Worm (Caenorhabditis elegans) whole organism, young adult: ENCODE data around the gene cdc-37.
"Not testable (repeated sequence)": the region's sequence is repeated elsewhere in the genome, so short reads cannot be mapped to it uniquely, and the experiment has no call there.

ENCODE experiments used
- B0336.3 ChIP-seq: fragments of 200-800 bp; sonication (Bioruptor generic); IDR thresholded peaks from 2 replicates; pipeline ENCODE4 v1.3.6; 2022; ENCODE audit warnings: missing genetic modification characterization, missing compliant biosample characterization
- F10E7.11 ChIP-seq: sonication (generic microtip); optimal IDR thresholded peaks from 2 replicates; lab custom pipeline; 2017; ENCODE audit warnings: mild to moderate bottlenecking, missing genetic modification characterization, moderate library complexity, missing compliant biosample characterization
- F33H1.4 ChIP-seq: fragments of 200-800 bp; sonication (Bioruptor generic); IDR thresholded peaks from 2 replicates; pipeline ENCODE4 v1.3.6; 2022; ENCODE audit warnings: missing genetic modification reagents, missing genetic modification characterization, missing compliant biosample characterization
- F39B2.1 ChIP-seq: fragments of 200-800 bp; sonication (Bioruptor generic); IDR thresholded peaks from 2 replicates; pipeline ENCODE4 v1.3.6; 2022; ENCODE audit warnings: missing genetic modification reagents, missing genetic modification characterization, missing compliant biosample characterization
- F49E8.2 ChIP-seq: sonication (generic microtip); optimal IDR thresholded peaks from 3 replicates; lab custom pipeline; 2017; ENCODE audit warnings: missing genetic modification characterization, mild to moderate bottlenecking, missing compliant biosample characterization, antibody characterized with exemption, moderate library complexity; ENCODE audit not compliant: insufficient read depth
- F57A8.1 ChIP-seq: fragments of 200-800 bp; sonication (Bioruptor generic); optimal IDR thresholded peaks from 2 replicates; lab custom pipeline; 2018; ENCODE audit warnings: mild to moderate bottlenecking, missing genetic modification characterization, moderate library complexity, missing compliant biosample characterization
- K12H6.12 ChIP-seq: fragments of 200-800 bp; sonication (Bioruptor generic); optimal IDR thresholded peaks from 2 replicates; lab custom pipeline; 2018; ENCODE audit warnings: mild to moderate bottlenecking, missing genetic modification characterization, missing compliant biosample characterization
- Y67H2A.10 ChIP-seq: fragments of 200-800 bp; sonication (Bioruptor generic); conservative IDR thresholded peaks from 2 replicates; pipeline ENCODE4 v1.3.6; 2022; ENCODE audit warnings: missing genetic modification reagents, missing genetic modification characterization, missing compliant biosample characterization
- atf-7 ChIP-seq: sonication (generic microtip); optimal IDR thresholded peaks from 2 replicates; lab custom pipeline; 2017; ENCODE audit warnings: mild to moderate bottlenecking, missing genetic modification characterization, missing compliant biosample characterization
- bed-1 ChIP-seq: fragments of 200-800 bp; sonication (Bioruptor generic); IDR thresholded peaks from 2 replicates; pipeline ENCODE4 v1.3.6; 2022; ENCODE audit warnings: missing genetic modification reagents, missing genetic modification characterization, missing compliant biosample characterization
- cebp-2 ChIP-seq: fragments of 200-800 bp; sonication (Bioruptor generic); IDR thresholded peaks from 2 replicates; pipeline ENCODE4 v1.3.6; 2022; ENCODE audit warnings: missing genetic modification characterization, missing compliant biosample characterization
- ceh-100 ChIP-seq: fragments of 200-800 bp; sonication (Bioruptor generic); IDR thresholded peaks from 2 replicates; pipeline ENCODE4 v1.3.6; 2022; ENCODE audit warnings: missing genetic modification reagents, missing genetic modification characterization, missing compliant biosample characterization
- ceh-27 ChIP-seq: fragments of 200-800 bp; sonication (Bioruptor generic); optimal IDR thresholded peaks from 2 replicates; lab custom pipeline; 2018; ENCODE audit warnings: mild to moderate bottlenecking, missing genetic modification characterization, moderate library complexity, missing compliant biosample characterization
- ceh-40 ChIP-seq: fragments of 200-800 bp; sonication (Bioruptor generic); IDR thresholded peaks from 2 replicates; pipeline ENCODE4 v1.3.6; 2022; ENCODE audit warnings: missing genetic modification characterization, missing compliant biosample characterization
- die-1 ChIP-seq: sonication (generic microtip); optimal IDR thresholded peaks from 2 replicates; lab custom pipeline; 2016; ENCODE audit warnings: missing genotype, mild to moderate bottlenecking, missing genetic modification characterization, missing compliant biosample characterization
- dpl-1 ChIP-seq: fragments of 150-350 bp; optimal IDR thresholded peaks from 2 replicates; lab custom pipeline; 2014; ENCODE audit warnings: missing biosample characterization, missing genetic modification reagents, missing genetic modification characterization
- him-1 ChIP-seq: sonication (generic microtip); optimal IDR thresholded peaks from 2 replicates; lab custom pipeline; 2016; ENCODE audit warnings: missing genotype, missing genetic modification reagents, missing genetic modification characterization, missing compliant biosample characterization
- hlh-12 ChIP-seq: sonication (generic microtip); optimal IDR thresholded peaks from 2 replicates; lab custom pipeline; 2016; ENCODE audit warnings: missing genetic modification characterization, missing compliant biosample characterization
- hlh-26 ChIP-seq: fragments of 200-800 bp; sonication (Bioruptor generic); conservative IDR thresholded peaks from 2 replicates; pipeline ENCODE4 v1.3.6; 2022; ENCODE audit warnings: missing genetic modification reagents, missing genetic modification characterization, missing compliant biosample characterization
- hmg-1.2 ChIP-seq: fragments of 200-800 bp; sonication (Bioruptor generic); IDR thresholded peaks from 2 replicates; pipeline ENCODE4 v1.3.6; 2022; ENCODE audit warnings: missing genetic modification reagents, missing genetic modification characterization, missing compliant biosample characterization
- hmg-20 ChIP-seq: fragments of 200-800 bp; sonication (Bioruptor generic); IDR thresholded peaks from 2 replicates; pipeline ENCODE4 v1.3.6; 2022; ENCODE audit warnings: missing genetic modification reagents, missing genetic modification characterization, missing compliant biosample characterization
- hrde-1 ChIP-seq: sonication (generic microtip); optimal IDR thresholded peaks from 2 replicates; lab custom pipeline; 2016; ENCODE audit warnings: missing genetic modification characterization, mild to moderate bottlenecking, missing compliant biosample characterization, moderate library complexity, missing genotype, missing genetic modification reagents, borderline replicate concordance
- lag-1 ChIP-seq: fragments of 200-800 bp; sonication (Bioruptor generic); IDR thresholded peaks from 2 replicates; pipeline ENCODE4 v1.3.6; 2022; ENCODE audit warnings: missing genetic modification reagents, missing genetic modification characterization, missing compliant biosample characterization
- let-607 ChIP-seq, 2 experiments: fragments of 200-800 bp in 1 of 2; sonication (Bioruptor generic) in 1 of 2; sonication (generic microtip) in 1 of 2; optimal IDR thresholded peaks; 2 replicates each; lab custom pipeline; 2016 to 2018; ENCODE audit warnings: mild to moderate bottlenecking in 2 of 2, missing compliant biosample characterization in 2 of 2, missing genetic modification characterization in 2 of 2, moderate library complexity in 2 of 2, missing genotype in 1 of 2
- lin-26 ChIP-seq: fragments of 200-800 bp; sonication (Bioruptor generic); IDR thresholded peaks from 2 replicates; pipeline ENCODE4 v1.3.6; 2022; ENCODE audit warnings: missing genetic modification reagents, missing genetic modification characterization, missing compliant biosample characterization
- lsy-27 ChIP-seq: sonication (generic microtip); optimal IDR thresholded peaks from 2 replicates; lab custom pipeline; 2017; ENCODE audit warnings: missing genetic modification characterization, mild to moderate bottlenecking, missing compliant biosample characterization, antibody characterized with exemption, missing genotype, borderline replicate concordance; ENCODE audit not compliant: insufficient read depth
- nhr-80 ChIP-seq: sonication (generic microtip); optimal IDR thresholded peaks from 2 replicates; lab custom pipeline; 2016; ENCODE audit warnings: missing genetic modification characterization, missing compliant biosample characterization
- pbrm-1 ChIP-seq: fragments of 200-800 bp; sonication (Bioruptor generic); IDR thresholded peaks from 2 replicates; pipeline ENCODE4 v1.3.6; 2022; ENCODE audit warnings: missing genetic modification reagents, missing genetic modification characterization, missing compliant biosample characterization
- pha-4 ChIP-seq: fragments of 150-350 bp; sonication (generic microtip); optimal IDR thresholded peaks from 2 replicates; lab custom pipeline; 2014; ENCODE audit warnings: missing biosample characterization, missing genetic modification reagents, missing genetic modification characterization
- rcor-1 ChIP-seq: fragments of 200-800 bp; sonication (Bioruptor generic); IDR thresholded peaks from 2 replicates; pipeline ENCODE4 v1.3.6; 2022; ENCODE audit warnings: missing genetic modification reagents, missing genetic modification characterization, missing compliant biosample characterization
- rec-8 ChIP-seq, 2 experiments: sonication (generic microtip); optimal IDR thresholded peaks; 2 replicates each; lab custom pipeline; 2016; ENCODE audit warnings: mild to moderate bottlenecking in 2 of 2, missing genetic modification characterization in 2 of 2, missing genetic modification reagents in 2 of 2, missing genotype in 2 of 2, missing biosample characterization in 1 of 2, missing compliant biosample characterization in 1 of 2, moderate library complexity in 1 of 2
- rpc-1 ChIP-seq, 2 experiments: fragments of 150-350 bp in 1 of 2; sonication (generic microtip) in 1 of 2; optimal IDR thresholded peaks; 2 replicates each; lab custom pipeline; 2014 to 2018; ENCODE audit warnings: missing biosample characterization in 1 of 2, missing genetic modification characterization in 1 of 2, missing genetic modification reagents in 1 of 2, missing genotype in 1 of 2
- sea-2 ChIP-seq: fragments of 200-800 bp; sonication (Bioruptor generic); IDR thresholded peaks from 2 replicates; pipeline ENCODE4 v1.3.6; 2022; ENCODE audit warnings: missing genetic modification characterization, missing compliant biosample characterization
- snpc-3.4 ChIP-seq: sonication (generic microtip); optimal IDR thresholded peaks from 2 replicates; lab custom pipeline; 2017; ENCODE audit warnings: missing genetic modification characterization, mild to moderate bottlenecking, missing compliant biosample characterization, antibody characterized with exemption, moderate library complexity, missing genotype, missing genetic modification reagents
- snpc-4 ChIP-seq, 5 experiments: fragments of 150-350 bp in 1 of 5; sonication (generic microtip) in 4 of 5; optimal IDR thresholded peaks; 2 replicates each; lab custom pipeline; 2014 to 2018; ENCODE audit warnings: missing genetic modification characterization in 5 of 5, missing biosample characterization in 3 of 5, antibody characterized with exemption in 2 of 5, mild to moderate bottlenecking in 2 of 5, missing compliant biosample characterization in 2 of 5, missing genotype in 2 of 5, moderate library complexity in 2 of 5, missing genetic modification reagents in 1 of 5
- tbp1 ChIP-seq: fragments of 200-800 bp; sonication (Bioruptor generic); optimal IDR thresholded peaks from 2 replicates; lab custom pipeline; 2018; ENCODE audit warnings: mild to moderate bottlenecking, missing genetic modification characterization, missing compliant biosample characterization
- tbx-9 ChIP-seq: sonication (generic microtip); optimal IDR thresholded peaks from 2 replicates; lab custom pipeline; 2016; ENCODE audit warnings: borderline replicate concordance, missing genetic modification characterization, inconsistent platforms, missing compliant biosample characterization
- unc-130 ChIP-seq: sonication (generic microtip); optimal IDR thresholded peaks from 2 replicates; lab custom pipeline; 2016; ENCODE audit warnings: missing genetic modification reagents, missing genetic modification characterization, missing compliant biosample characterization
- unc-62 ChIP-seq: fragments of 150-350 bp; optimal IDR thresholded peaks from 2 replicates; lab custom pipeline; 2014; ENCODE audit warnings: missing biosample characterization, missing genetic modification reagents, missing genetic modification characterization
- zfh-2 ChIP-seq: fragments of 200-800 bp; sonication (Bioruptor generic); conservative IDR thresholded peaks from 2 replicates; pipeline ENCODE4 v1.3.6; 2022; ENCODE audit warnings: missing genetic modification reagents, missing genetic modification characterization, missing compliant biosample characterization
- ztf-6 ChIP-seq: fragments of 200-800 bp; sonication (Bioruptor generic); IDR thresholded peaks from 2 replicates; pipeline ENCODE4 v1.3.6; 2022; ENCODE audit warnings: missing genetic modification reagents, missing genetic modification characterization, missing compliant biosample characterization

The cdc-37 gene

DNA sequence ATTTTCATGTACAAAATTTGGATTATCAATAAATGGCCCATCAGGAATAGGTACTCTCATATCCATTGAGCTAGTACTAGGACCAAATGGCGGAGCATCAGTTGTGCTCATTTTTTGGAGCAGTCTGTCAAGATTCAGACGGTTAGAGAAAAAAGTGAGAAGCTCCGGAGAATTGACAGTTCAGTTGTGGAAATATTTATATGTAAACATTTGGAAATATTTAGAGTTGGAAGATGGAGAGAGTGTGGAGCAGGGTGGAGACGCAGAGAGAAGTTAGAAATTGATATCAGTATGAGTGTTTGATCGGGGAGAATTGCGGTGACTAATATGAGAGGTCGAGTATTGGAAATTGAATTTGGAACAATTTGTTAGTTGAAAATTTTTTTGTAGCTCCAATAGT is 40.7 kb upstream of the cdc-37 start:
- no peak for TF ChIP-seq K12H6.12 (tag; lab: Kevin White, UChicago)
- no peak for TF ChIP-seq bed-1 (GFP tag; lab: Robert Waterston, UW)
- TF ChIP-seq lin-26 (GFP tag; lab: Robert Waterston, UW), result no peak
- TF ChIP-seq nhr-80 (tag; lab: Kevin White, UChicago), result peak; percentile 71
- TF ChIP-seq hlh-12 (tag; lab: Kevin White, UChicago), result no peak
- no peak for TF ChIP-seq F33H1.4 (GFP tag; lab: Robert Waterston, UW)
- TF ChIP-seq F39B2.1 (GFP tag; lab: Robert Waterston, UW), result no peak
- no peak for TF ChIP-seq F10E7.11 (tag; lab: Kevin White, UChicago)
- TF ChIP-seq F49E8.2 (tag; lab: Kevin White, UChicago), result no peak
- TF ChIP-seq pha-4 (tag; lab: Kevin White, UChicago), result peak; percentile 68
- TF ChIP-seq hlh-26 (GFP tag; lab: Robert Waterston, UW), result no peak
- TF ChIP-seq die-1 (tag; lab: Kevin White, UChicago), result no peak
- no peak for TF ChIP-seq him-1
- peak; percentile 24 for TF ChIP-seq unc-62
- no peak for TF ChIP-seq ztf-6 (GFP tag; lab: Robert Waterston, UW)
- TF ChIP-seq rcor-1 (GFP tag; lab: Robert Waterston, UW), result no peak
- TF ChIP-seq dpl-1 (GFP tag; lab: Kevin White, UChicago), result no peak
- TF ChIP-seq let-607 (tag; optimal IDR thresholded peaks at IDR 0.05; lab: Kevin White, UChicago), result peak; percentile 49 to 74
- no peak for TF ChIP-seq Y67H2A.10 (GFP tag; lab: Robert Waterston, UW)
- peak; percentile 73; the same call in 1 of the 2 replicates for TF ChIP-seq hmg-1.2 (GFP tag; lab: Robert Waterston, UW)

DNA sequence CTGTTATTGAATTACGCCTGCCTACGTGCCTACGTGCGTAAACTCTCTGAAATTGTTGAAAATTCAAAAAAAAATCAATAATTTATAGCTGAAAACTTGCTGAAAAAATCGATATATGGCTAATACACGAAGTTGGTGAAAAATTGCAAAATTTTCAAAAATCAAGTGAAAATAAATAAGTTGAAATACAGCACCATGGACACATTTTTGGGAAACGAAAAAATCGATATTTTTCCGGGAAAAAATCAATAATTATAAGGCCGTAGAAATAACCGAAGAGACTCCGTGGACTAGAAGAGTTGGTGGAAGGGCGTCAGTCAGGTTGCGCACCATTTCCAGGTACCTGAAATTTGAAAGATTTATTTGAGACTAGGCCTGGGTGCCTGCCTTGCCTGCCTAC is 34.3 kb upstream of the cdc-37 start:
- no peak for TF ChIP-seq rec-8 (tag; optimal IDR thresholded peaks at IDR 0.05; lab: Kevin White, UChicago)

DNA sequence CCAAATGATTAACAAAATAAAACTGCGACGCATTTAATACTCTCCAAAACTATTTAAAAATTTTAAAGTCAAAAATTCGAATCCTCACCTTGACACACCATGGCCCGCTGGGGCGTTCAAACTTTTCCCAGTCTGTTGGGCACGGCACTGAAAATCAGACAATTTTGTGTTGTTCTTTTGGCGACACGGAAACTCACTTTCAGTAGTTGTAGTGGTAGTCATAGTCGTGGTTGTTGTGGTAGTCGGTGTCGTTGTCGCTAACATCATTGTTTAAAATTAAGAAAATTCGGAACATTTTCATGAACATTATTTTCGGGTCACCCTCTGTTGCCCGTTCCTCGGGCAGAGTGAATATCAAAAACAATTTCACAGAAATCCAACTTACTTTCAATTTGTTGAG is 32.0 kb upstream of the cdc-37 start, which contains the start of gene clec-118:
Gene clec-118 (minus strand): TSS at position 101 of the 400 bp plus-strand sequence.
- not testable (repeated sequence) for TF ChIP-seq die-1 (tag; lab: Kevin White, UChicago); snpc-4 (GFP tag; optimal IDR thresholded peaks at IDR 0.05; lab: Kevin White, UChicago); snpc-4 (tag; optimal IDR thresholded peaks at IDR 0.05; lab: Kevin White, UChicago); ceh-100 (GFP tag; lab: Robert Waterston, UW)
- TF ChIP-seq, all 124 proteins: peak for 0; not testable (repeated sequence) for 124

DNA sequence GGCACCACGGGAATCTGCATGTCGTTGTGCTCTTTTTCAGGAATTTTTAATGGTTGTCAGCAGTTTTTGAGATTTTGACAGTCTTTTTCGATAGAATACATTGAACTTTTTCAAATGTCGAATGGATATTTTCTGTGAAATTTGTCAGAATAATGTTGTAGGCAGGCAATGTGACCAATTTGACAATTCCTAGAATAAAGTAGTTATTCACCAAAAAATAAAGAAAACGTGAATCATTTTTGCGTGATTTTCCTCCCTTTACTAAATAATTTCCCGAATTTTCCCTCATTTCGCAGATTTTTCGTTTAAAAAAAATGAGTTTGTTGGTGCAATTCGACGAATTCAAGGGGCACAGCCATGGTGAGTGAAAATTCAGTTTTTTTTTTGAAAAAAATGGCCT is 28.4 kb upstream of the cdc-37 start, which contains the start of gene W04H10.1:
Gene W04H10.1 (plus strand): TSS at position 301 of the 400 bp plus-strand sequence.
- no peak for TF ChIP-seq cebp-2 (GFP tag; lab: Robert Waterston, UW)
- TF ChIP-seq hrde-1 (tag; lab: Kevin White, UChicago), result no peak
- TF ChIP-seq ceh-27 (GFP tag; lab: Kevin White, UChicago), result no peak
- TF ChIP-seq atf-7 (tag; lab: Kevin White, UChicago), result no peak
- no peak for TF ChIP-seq pbrm-1
- TF ChIP-seq snpc-3.4 (tag; lab: Kevin White, UChicago), result no peak
- no peak for TF ChIP-seq B0336.3 (GFP tag; lab: Robert Waterston, UW)
- no peak for TF ChIP-seq zfh-2 (GFP tag; lab: Robert Waterston, UW)
- TF ChIP-seq rec-8 (tag; optimal IDR thresholded peaks at IDR 0.05; lab: Kevin White, UChicago), result no peak
- TF ChIP-seq lsy-27 (tag; lab: Kevin White, UChicago), result no peak
- TF ChIP-seq tbp1 (GFP tag; lab: Kevin White, UChicago), result no peak
- no peak for TF ChIP-seq unc-130
- TF ChIP-seq sea-2, result no peak
- TF ChIP-seq ceh-40 (GFP tag; lab: Robert Waterston, UW), result no peak
- TF ChIP-seq lag-1 (GFP tag; lab: Robert Waterston, UW), result no peak
- no peak for TF ChIP-seq hmg-20
- TF ChIP-seq tbx-9 (tag; lab: Kevin White, UChicago), result no peak
- no peak for TF ChIP-seq hmg-1.2 (GFP tag; lab: Robert Waterston, UW)
- TF ChIP-seq rpc-1 (optimal IDR thresholded peaks at IDR 0.05; lab: Kevin White, UChicago), result no peak
- TF ChIP-seq rpc-1 (tag; optimal IDR thresholded peaks at IDR 0.05; lab: Kevin White, UChicago), result no peak
- no peak for TF ChIP-seq F57A8.1
